Worm (Caenorhabditis elegans): ENCODE results near the gene lap-2.

The lap-2 gene

DNA sequence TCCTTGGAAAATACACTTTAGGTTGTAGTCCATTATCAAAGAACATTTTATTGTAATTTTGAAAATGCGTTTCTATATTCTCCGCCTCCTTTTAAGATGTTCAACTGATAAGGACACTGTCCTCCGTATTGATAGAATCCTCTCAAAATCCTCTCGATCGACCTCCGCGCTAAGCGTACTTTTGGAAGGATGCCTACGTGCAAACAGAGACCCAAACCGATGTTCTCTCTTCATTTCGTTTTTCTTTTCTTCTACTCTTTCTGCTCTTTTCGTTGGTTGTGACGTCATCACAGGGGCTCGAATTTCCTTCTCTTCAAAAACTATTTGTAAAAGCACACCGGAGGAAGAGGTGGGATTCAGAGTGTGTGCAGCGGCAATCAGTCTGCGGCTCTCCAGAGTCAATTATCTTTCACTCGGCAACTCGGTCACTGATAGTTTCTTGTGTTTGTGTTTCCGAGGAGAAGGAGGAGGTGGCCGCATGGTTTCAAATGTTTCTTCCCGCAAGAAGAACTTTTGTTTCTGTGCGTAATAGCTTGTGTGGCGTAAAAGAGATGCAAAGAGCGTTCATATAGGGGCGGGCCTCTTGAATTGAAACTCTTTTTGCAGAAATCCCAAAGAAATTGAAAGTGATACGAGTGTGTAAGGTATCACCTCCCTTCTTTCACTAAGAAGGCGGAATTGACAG lies 39.1 kb downstream of the lap-2 start, which contains the start of gene C34B4.2 (continued):
- TF ChIP-seq ets-4 (GFP tag; optimal IDR thresholded peaks at IDR 0.05) = peak; percentile 10
- TF ChIP-seq madf-10 (tag; optimal IDR thresholded peaks at IDR 0.05) = peak; percentile 46
- TF ChIP-seq repo-1 (tag; optimal IDR thresholded peaks at IDR 0.05) = no peak
- TF ChIP-seq lir-1 (GFP tag; conservative IDR thresholded peaks at IDR 0.05) = no peak
- TF ChIP-seq K12H6.12 (tag; optimal IDR thresholded peaks at IDR 0.05) = peak; percentile 55
- no peak for TF ChIP-seq die-1 (tag; optimal IDR thresholded peaks at IDR 0.05)
- TF ChIP-seq Y53G8AR.9 (GFP tag; conservative IDR thresholded peaks at IDR 0.05) = no peak
- TF ChIP-seq hrde-1 (tag; optimal IDR thresholded peaks at IDR 0.05; ENCODE audit: borderline replicate concordance) = no peak
- no peak for TF ChIP-seq dpl-1 (GFP tag; optimal IDR thresholded peaks at IDR 0.05)
- TF ChIP-seq Y67H2A.10 (GFP tag; conservative IDR thresholded peaks at IDR 0.05) = no peak
- no peak for TF ChIP-seq snpc-3.4 (tag; optimal IDR thresholded peaks at IDR 0.05)
- TF ChIP-seq mel-28 (tag; optimal IDR thresholded peaks at IDR 0.05; ENCODE audit: borderline replicate concordance) = no peak
- TF ChIP-seq F57C9.4 (tag; optimal IDR thresholded peaks at IDR 0.05) = no peak
- no peak for TF ChIP-seq unc-130 (GFP tag; optimal IDR thresholded peaks at IDR 0.05)
- no peak for TF ChIP-seq sea-2 (GFP tag; IDR thresholded peaks at IDR 0.05)
- TF ChIP-seq tbp1 (GFP tag; optimal IDR thresholded peaks at IDR 0.05) = peak; percentile 38
- TF ChIP-seq hmg-1.2 (GFP tag; IDR thresholded peaks at IDR 0.05) = peak; percentile 48; the same call in 1 of the 2 replicates
- 0 out of 2 replicates have a peak, but pooled peaks have one; percentile 54 for TF ChIP-seq egl-44 (GFP tag; IDR thresholded peaks at IDR 0.05)
- TF ChIP-seq athp-1 (tag; optimal IDR thresholded peaks at IDR 0.05) = no peak
- no peak for TF ChIP-seq snpc-1.3 (tag; optimal IDR thresholded peaks at IDR 0.05; ENCODE audit: insufficient read depth)
- TF ChIP-seq madf-3 (GFP tag; IDR thresholded peaks at IDR 0.05) = no peak
- TF ChIP-seq pha-4 (tag; optimal IDR thresholded peaks at IDR 0.05) = peak; percentile 13
- no peak for TF ChIP-seq Y53F4B.3 (GFP tag; IDR thresholded peaks at IDR 0.05)
- no peak for TF ChIP-seq ztf-25 (GFP tag; IDR thresholded peaks at IDR 0.05)
- no peak for TF ChIP-seq mxl-1 (tag; optimal IDR thresholded peaks at IDR 0.05)
- TF ChIP-seq ztf-3 (GFP tag; optimal IDR thresholded peaks at IDR 0.05) = no peak
- TF ChIP-seq aptf-3 (GFP tag; IDR thresholded peaks at IDR 0.05) = no peak
- TF ChIP-seq nhr-179 (tag; optimal IDR thresholded peaks at IDR 0.05) = no peak
- no peak for TF ChIP-seq ZK185.1 (tag; optimal IDR thresholded peaks at IDR 0.05; ENCODE audit: poor library complexity, severe bottlenecking)
- TF ChIP-seq nhr-27 (tag; optimal IDR thresholded peaks at IDR 0.05) = no peak
- no peak for TF ChIP-seq D2030.7 (GFP tag; IDR thresholded peaks at IDR 0.05)
- TF ChIP-seq dox-1 (GFP tag; IDR thresholded peaks at IDR 0.05) = no peak; the same call in 1 of the 2 replicates
- TF ChIP-seq B0336.3 (GFP tag; IDR thresholded peaks at IDR 0.05) = peak; percentile 71; the same call in 1 of the 2 replicates
- peak; percentile 56; the same call in 1 of the 2 replicates for TF ChIP-seq nfyb-1 (GFP tag; IDR thresholded peaks at IDR 0.05)
- TF ChIP-seq tbx-9 (tag; optimal IDR thresholded peaks at IDR 0.05; ENCODE audit: borderline replicate concordance) = no peak
- TF ChIP-seq ceh-58 (GFP tag; IDR thresholded peaks at IDR 0.05) = no peak
- peak; percentile 40 for TF ChIP-seq attf-5 (GFP tag; optimal IDR thresholded peaks at IDR 0.05)
- TF ChIP-seq attf-3 (GFP tag; conservative IDR thresholded peaks at IDR 0.05) = no peak
- TF ChIP-seq zim-3 (tag; optimal IDR thresholded peaks at IDR 0.05) = no peak
- no peak for TF ChIP-seq cebp-1 (GFP tag; IDR thresholded peaks at IDR 0.05)
- peak; percentile 67 for TF ChIP-seq cebp-1 (tag; optimal IDR thresholded peaks at IDR 0.05)
- TF ChIP-seq mcd-1 (GFP tag; IDR thresholded peaks at IDR 0.05) = 0 out of 2 replicates have a peak, but pooled peaks have one; percentile 14
- TF ChIP-seq lin-40 (tag; optimal IDR thresholded peaks at IDR 0.05) = no peak
- no peak for TF ChIP-seq Y56A3A.18 (GFP tag; IDR thresholded peaks at IDR 0.05)
- no peak for TF ChIP-seq B0035.1 (tag; optimal IDR thresholded peaks at IDR 0.05)
- no peak for TF ChIP-seq F39B2.1 (GFP tag; IDR thresholded peaks at IDR 0.05)
- no peak for TF ChIP-seq rec-8 (tag; optimal IDR thresholded peaks at IDR 0.05)

All from whole organism, young adult.